Worm (Caenorhabditis elegans): ENCODE results near the gene F55G7.1.

ce11 chrX:11965663-11966304 lies 41.6 kb downstream of the F55G7.1 start, which contains the start of gene sams-1:
- TF ChIP-seq nhr-90 (tag; optimal IDR thresholded peaks at IDR 0.05; ENCODE audit: poor library complexity) (no peak), snpc-4 (tag; optimal IDR thresholded peaks at IDR 0.05) (no peak), lsy-2 (tag; optimal IDR thresholded peaks at IDR 0.05) (no peak), unc-62 (GFP tag; optimal IDR thresholded peaks at IDR 0.05) (no peak), grh-1 (GFP tag; IDR thresholded peaks at IDR 0.05) (no peak), mef-2 (tag; optimal IDR thresholded peaks at IDR 0.05) (no peak), elt-3 (tag; optimal IDR thresholded peaks at IDR 0.05) (peak in 1 of 6 experiments; percentile 59), egl-27 (tag; optimal IDR thresholded peaks at IDR 0.05) (no peak), nhr-77 (tag; optimal IDR thresholded peaks at IDR 0.05) (no peak), ztf-11 (tag; optimal IDR thresholded peaks at IDR 0.05) (no peak), nhr-84 (tag; optimal IDR thresholded peaks at IDR 0.05) (no peak), jun-1 (tag; optimal IDR thresholded peaks at IDR 0.05) (no peak), fkh-10 (GFP tag; optimal IDR thresholded peaks at IDR 0.05) (no peak)

Measured in whole organism, L1 larva.